Fruit fly (Drosophila melanogaster) whole organism, pupa: ENCODE results near the gene mey.

ENCODE experiments used
- CG13204 ChIP-seq: fragments of 200-800 bp; sonication (Bioruptor generic); optimal IDR thresholded peaks from 2 replicates; lab custom pipeline; 2018; ENCODE audit warnings: missing biosample characterization, mild to moderate bottlenecking, missing genetic modification characterization, moderate library complexity
- CG14655 ChIP-seq: fragments of 200-800 bp; sonication (Bioruptor generic); optimal IDR thresholded peaks from 3 replicates; lab custom pipeline; 2017; ENCODE audit warnings: mild to moderate bottlenecking, missing biosample characterization, missing genetic modification reagents, missing genetic modification characterization
- CG17806 ChIP-seq: fragments of 200-800 bp; sonication (Bioruptor generic); optimal IDR thresholded peaks from 2 replicates; lab custom pipeline; 2018; ENCODE audit warnings: missing biosample characterization, mild to moderate bottlenecking, missing genetic modification characterization, moderate library complexity
- CG34367 ChIP-seq: fragments of 200-800 bp; sonication (Bioruptor generic); optimal IDR thresholded peaks from 2 replicates; lab custom pipeline; 2018; ENCODE audit warnings: missing biosample characterization, mild to moderate bottlenecking, missing genetic modification characterization
- CG4496 ChIP-seq: fragments of 200-800 bp; sonication (Bioruptor generic); IDR thresholded peaks from 3 replicates; pipeline ENCODE4 v1.3.6; 2022; ENCODE audit warnings: missing biosample characterization, missing genetic modification characterization
- CG8159 ChIP-seq: fragments of 200-800 bp; sonication (Bioruptor generic); optimal IDR thresholded peaks from 3 replicates; lab custom pipeline; 2018; ENCODE audit warnings: missing biosample characterization, mild to moderate bottlenecking, missing genetic modification characterization, moderate library complexity
- CG8301 ChIP-seq: fragments of 200-800 bp; sonication (Bioruptor generic); optimal IDR thresholded peaks from 2 replicates; lab custom pipeline; 2018; ENCODE audit warnings: missing biosample characterization, mild to moderate bottlenecking, missing genetic modification characterization
- CG9948 ChIP-seq: fragments of 200-800 bp; sonication (Bioruptor generic); optimal IDR thresholded peaks from 2 replicates; lab custom pipeline; 2018; ENCODE audit warnings: missing biosample characterization, mild to moderate bottlenecking, missing genetic modification characterization, moderate library complexity
- D1 ChIP-seq: fragments of 200-800 bp; sonication (Bioruptor generic); optimal IDR thresholded peaks from 2 replicates; lab custom pipeline; 2018; ENCODE audit warnings: missing biosample characterization, mild to moderate bottlenecking, missing genetic modification characterization, moderate library complexity
- EcR ChIP-seq: fragments of 200-800 bp; sonication (Bioruptor generic); optimal IDR thresholded peaks from 3 replicates; lab custom pipeline; 2019; ENCODE audit warnings: missing biosample characterization, missing genetic modification characterization, mild to moderate bottlenecking, moderate library complexity, missing genetic modification reagents
- Pif1B ChIP-seq: fragments of 200-800 bp; sonication (Bioruptor generic); optimal IDR thresholded peaks from 3 replicates; lab custom pipeline; 2016; ENCODE audit warnings: missing biosample characterization, missing genetic modification characterization
- fd96Ca ChIP-seq: fragments of 200-800 bp; sonication (Bioruptor generic); IDR thresholded peaks from 3 replicates; pipeline ENCODE4 v1.3.6; 2022; ENCODE audit warnings: missing biosample characterization, missing genetic modification characterization
- gl ChIP-seq: fragments of 200-800 bp; sonication (Bioruptor generic); optimal IDR thresholded peaks from 2 replicates; lab custom pipeline; 2018; ENCODE audit warnings: missing biosample characterization, mild to moderate bottlenecking, missing genetic modification characterization
- rn ChIP-seq: fragments of 200-800 bp; sonication (Bioruptor generic); IDR thresholded peaks from 2 replicates; pipeline ENCODE4 v1.3.6; 2022; ENCODE audit warnings: missing biosample characterization, missing genetic modification characterization

- TF ChIP-seq fd96Ca (GFP tag; lab: Robert Waterston, UW) (no peak), CG17806 (no peak), EcR (GFP tag; lab: Kevin White, UChicago) (no peak), CG9948 (no peak), rn (no peak), D1 (tag; lab: Kevin White, UChicago) (no peak), CG8301 (tag; lab: Kevin White, UChicago) (no peak), Pif1B (GFP tag; lab: Kevin White, UChicago) (no peak), CG14655 (GFP tag; lab: Kevin White, UChicago) (no peak), CG8159 (tag; lab: Kevin White, UChicago) (no peak), gl (tag; lab: Kevin White, UChicago) (no peak), CG13204 (no peak), CG34367 (tag; lab: Kevin White, UChicago) (no peak), CG4496 (no peak)
Observed at dm6 chr3R:31483060-31483459, 16.0 kb upstream of the mey start.
